Worm (Caenorhabditis elegans): ENCODE results near the gene F46B6.9.

Gene F46B6.9

DNA sequence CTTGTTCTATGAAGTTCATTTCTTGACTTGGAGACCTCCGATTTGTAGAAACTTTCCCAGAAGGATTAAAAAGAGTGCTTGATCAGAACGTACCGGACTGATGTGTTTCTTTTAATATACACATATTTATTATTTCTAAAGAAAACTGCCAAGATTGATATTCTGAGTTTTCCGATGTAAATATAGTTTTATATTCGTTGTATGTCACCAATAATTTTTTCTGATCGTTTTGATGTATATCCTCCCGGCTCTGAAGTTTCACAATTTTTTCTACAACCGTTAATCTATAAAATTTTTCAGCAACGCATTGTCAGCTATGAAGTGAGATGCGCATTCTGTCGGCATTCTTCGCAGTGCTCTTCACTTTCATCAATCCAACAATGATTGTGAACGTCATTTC is at the start of gene F46B6.9:
Gene F46B6.9, plus strand, starts transcription at position 301 of the 400 bp plus-strand sequence.
- TF ChIP-seq nhr-179 (tag; optimal IDR thresholded peaks at IDR 0.05), result no peak
- no peak for TF ChIP-seq gei-17 (GFP tag; optimal IDR thresholded peaks at IDR 0.05)
- no peak for TF ChIP-seq dpl-1 (GFP tag; optimal IDR thresholded peaks at IDR 0.05)
- no peak for TF ChIP-seq die-1 (tag; optimal IDR thresholded peaks at IDR 0.05)
- TF ChIP-seq snpc-3.4 (tag; optimal IDR thresholded peaks at IDR 0.05), result no peak
- no peak for TF ChIP-seq madf-6 (GFP tag; IDR thresholded peaks at IDR 0.05)
- no peak for TF ChIP-seq K11D2.4 (GFP tag; IDR thresholded peaks at IDR 0.05)
- TF ChIP-seq rcor-1 (GFP tag; IDR thresholded peaks at IDR 0.05), result no peak

- TF ChIP-seq egrh-3 (GFP tag; IDR thresholded peaks at IDR 0.05) (no peak), bed-2 (GFP tag; IDR thresholded peaks at IDR 0.05) (no peak), Y56A3A.18 (GFP tag; IDR thresholded peaks at IDR 0.05) (no peak), ceh-79 (tag; optimal IDR thresholded peaks at IDR 0.05) (no peak)
Observed at ce11 chrV:9750308-9750707, 46.4 kb upstream of the F46B6.9 start, which contains the start of gene F58E6.4. TSS of gene F58E6.4 (minus strand) at chrV:9750408.

DNA sequence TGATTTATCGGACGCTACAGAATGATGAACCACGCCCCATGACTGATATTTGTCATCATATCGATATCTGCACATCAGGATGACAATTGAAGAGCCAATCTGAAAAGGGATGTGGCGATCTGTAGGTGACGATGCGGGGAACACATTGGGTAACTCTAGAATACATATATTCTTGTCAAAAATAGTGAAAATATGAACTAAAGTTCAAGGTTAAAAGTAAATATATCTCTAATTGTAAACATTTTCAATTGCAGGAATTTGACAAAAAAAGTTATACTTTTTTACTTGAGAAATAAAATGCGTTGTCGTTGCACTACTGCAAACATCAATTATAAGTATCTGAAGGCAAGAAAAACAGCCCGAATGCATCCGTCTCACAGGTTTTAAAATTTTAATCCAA is 43.7 kb upstream of the F46B6.9 start, which contains the start of gene F58E6.6:
Gene F58E6.6, minus strand, starts transcription at position 101 of the 400 bp plus-strand sequence.
- no peak for TF ChIP-seq mes-4 (tag; optimal IDR thresholded peaks at IDR 0.05)
- no peak for TF ChIP-seq athp-1 (tag; optimal IDR thresholded peaks at IDR 0.05)
- no peak for TF ChIP-seq mxl-1 (tag; optimal IDR thresholded peaks at IDR 0.05)
- TF ChIP-seq lin-26 (GFP tag; IDR thresholded peaks at IDR 0.05), result no peak
- no peak for TF ChIP-seq chd-7 (tag; optimal IDR thresholded peaks at IDR 0.05)
- TF ChIP-seq mcd-1 (GFP tag; IDR thresholded peaks at IDR 0.05), result no peak
- no peak for TF ChIP-seq ztf-26 (tag; optimal IDR thresholded peaks at IDR 0.05)
- no peak for TF ChIP-seq madf-10 (tag; optimal IDR thresholded peaks at IDR 0.05)
- no peak for TF ChIP-seq bed-1 (GFP tag; IDR thresholded peaks at IDR 0.05)
- no peak for TF ChIP-seq C06A6.2 (GFP tag; conservative IDR thresholded peaks at IDR 0.05)
- TF ChIP-seq gei-17 (GFP tag; optimal IDR thresholded peaks at IDR 0.05), result no peak
- no peak for TF ChIP-seq madf-8 (GFP tag; conservative IDR thresholded peaks at IDR 0.05)
- no peak for TF ChIP-seq nhr-90 (tag; optimal IDR thresholded peaks at IDR 0.05)
- TF ChIP-seq sdz-38 (tag; optimal IDR thresholded peaks at IDR 0.05), result no peak

DNA sequence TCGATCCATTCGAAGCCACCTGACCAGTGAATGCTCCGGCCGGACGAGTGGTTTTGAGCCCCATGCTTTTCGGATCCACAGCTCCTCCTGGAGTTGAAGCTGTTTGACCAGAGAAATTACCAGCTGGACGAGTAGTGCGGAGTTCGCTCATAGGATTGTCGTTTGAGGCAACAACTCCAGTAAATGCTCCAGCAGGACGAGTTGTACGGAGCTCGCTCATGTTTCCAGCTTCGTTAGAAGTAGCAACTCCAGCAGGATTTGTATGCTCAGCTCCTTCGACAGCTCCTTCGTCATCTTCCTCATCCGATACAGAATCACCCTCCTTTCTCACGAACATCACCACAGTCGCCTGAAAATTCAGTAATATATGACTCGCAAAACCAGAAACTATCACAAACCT is 43.1 kb upstream of the F46B6.9 start:
- TF ChIP-seq F49E8.2 (tag; optimal IDR thresholded peaks at IDR 0.05; ENCODE audit: insufficient read depth) (no peak), B0336.3 (GFP tag; IDR thresholded peaks at IDR 0.05) (no peak), ceh-79 (tag; optimal IDR thresholded peaks at IDR 0.05) (no peak), K12H6.12 (tag; optimal IDR thresholded peaks at IDR 0.05) (no peak), tbp1 (GFP tag; optimal IDR thresholded peaks at IDR 0.05) (no peak), aptf-3 (GFP tag; IDR thresholded peaks at IDR 0.05) (no peak), let-607 (tag; optimal IDR thresholded peaks at IDR 0.05) (no peak), attf-5 (GFP tag; optimal IDR thresholded peaks at IDR 0.05) (no peak), dpff-1 (tag; optimal IDR thresholded peaks at IDR 0.05) (no peak), ceh-100 (GFP tag; IDR thresholded peaks at IDR 0.05) (no peak), repo-1 (tag; optimal IDR thresholded peaks at IDR 0.05) (no peak)

DNA sequence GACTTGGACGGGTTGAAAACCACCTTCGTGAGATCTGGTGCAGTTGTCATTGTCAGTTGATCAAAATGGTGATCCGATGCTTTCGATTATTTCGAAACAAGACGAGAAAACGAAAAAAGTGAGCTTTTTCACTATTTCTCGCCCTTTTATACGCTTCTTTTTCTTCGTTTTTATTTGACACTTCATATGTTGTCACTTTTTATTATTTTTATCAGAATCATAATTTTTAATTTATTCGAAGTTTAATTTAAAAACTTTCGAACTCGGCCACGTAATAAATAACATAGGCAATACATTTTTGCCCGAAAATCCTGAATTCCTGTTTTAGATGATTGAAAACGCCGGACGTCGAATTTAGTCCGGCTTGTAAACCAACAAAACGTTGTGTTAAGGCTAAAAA is 42.2 kb upstream of the F46B6.9 start, which contains the start of gene F58E6.5:
Gene F58E6.5, minus strand, starts transcription at position 101 of the 400 bp plus-strand sequence.
- TF ChIP-seq ama-1 (optimal IDR thresholded peaks at IDR 0.05), result no peak
- TF ChIP-seq ama-1 (GFP tag; optimal IDR thresholded peaks at IDR 0.05), result no peak
- no peak for TF ChIP-seq F39B2.1 (GFP tag; IDR thresholded peaks at IDR 0.05)
- TF ChIP-seq F37B4.10 (GFP tag; IDR thresholded peaks at IDR 0.05), result no peak
- no peak for TF ChIP-seq dpl-1 (GFP tag; optimal IDR thresholded peaks at IDR 0.05)
- TF ChIP-seq lin-35 (GFP tag; optimal IDR thresholded peaks at IDR 0.05), result no peak
- TF ChIP-seq F22D6.2 (tag; optimal IDR thresholded peaks at IDR 0.05), result no peak
- TF ChIP-seq chd-7 (tag; optimal IDR thresholded peaks at IDR 0.05), result no peak
- no peak for TF ChIP-seq F55B11.4 (tag; optimal IDR thresholded peaks at IDR 0.05; ENCODE audit: borderline replicate concordance, insufficient read depth)
- no peak for TF ChIP-seq tbx-9 (tag; optimal IDR thresholded peaks at IDR 0.05; ENCODE audit: borderline replicate concordance)
- no peak for TF ChIP-seq aptf-3 (GFP tag; IDR thresholded peaks at IDR 0.05)
- no peak for TF ChIP-seq bed-1 (GFP tag; IDR thresholded peaks at IDR 0.05)
- no peak for TF ChIP-seq akir-1 (GFP tag; optimal IDR thresholded peaks at IDR 0.05)
- TF ChIP-seq F23B12.7 (tag; optimal IDR thresholded peaks at IDR 0.05; ENCODE audit: insufficient read depth), result no peak

All from whole organism, young adult.